Worm (Caenorhabditis elegans) whole organism, late embryonic: ENCODE data around the gene R07C3.3.

Source experiments
- ceh-6 ChIP-seq: fragments of 200-800 bp; sonication (Bioruptor generic); optimal IDR thresholded peaks from 2 replicates; lab custom pipeline; 2018; ENCODE audit warnings: mild to moderate bottlenecking, missing genetic modification characterization, missing compliant biosample characterization
- elt-2 ChIP-seq: sonication (generic microtip); optimal IDR thresholded peaks from 2 replicates; lab custom pipeline; 2016; ENCODE audit warnings: missing genetic modification reagents, missing genetic modification characterization, missing compliant biosample characterization
- fax-1 ChIP-seq: sonication (generic microtip); optimal IDR thresholded peaks from 2 replicates; lab custom pipeline; 2016; ENCODE audit warnings: missing genotype, missing genetic modification characterization, missing compliant biosample characterization
- fkh-10 ChIP-seq: fragments of 150-350 bp; optimal IDR thresholded peaks from 2 replicates; lab custom pipeline; 2014; ENCODE audit warnings: missing biosample characterization, missing genetic modification reagents, missing genetic modification characterization
- gmeb-2 ChIP-seq: sonication (generic microtip); optimal IDR thresholded peaks from 2 replicates; lab custom pipeline; 2016; ENCODE audit warnings: missing genetic modification characterization, inconsistent platforms, missing compliant biosample characterization
- nhr-11 ChIP-seq: fragments of 150-350 bp; optimal IDR thresholded peaks from 2 replicates; lab custom pipeline; 2014; ENCODE audit warnings: missing biosample characterization, missing genetic modification characterization
- pha-4 ChIP-seq: fragments of 150-350 bp; optimal IDR thresholded peaks from 2 replicates; lab custom pipeline; 2018; ENCODE audit warnings: missing biosample characterization, missing genetic modification reagents, missing genetic modification characterization
- zip-5 ChIP-seq: sonication (generic microtip); optimal IDR thresholded peaks from 2 replicates; lab custom pipeline; 2016; ENCODE audit warnings: missing genetic modification characterization, missing compliant biosample characterization

- TF ChIP-seq zip-5 (tag; lab: Kevin White, UChicago) (no peak), pha-4 (tag; lab: Kevin White, UChicago) (no peak), elt-2 (tag; lab: Kevin White, UChicago) (no peak), fax-1 (tag; lab: Kevin White, UChicago) (no peak), nhr-11 (tag; lab: Kevin White, UChicago) (no peak), ceh-6 (GFP tag; lab: Kevin White, UChicago) (no peak), gmeb-2 (no peak), fkh-10 (GFP tag; lab: Kevin White, UChicago) (no peak)
These were observed 21.6 kb downstream of the R07C3.3 start, which contains the start of the genes C32B5.18 and C32B5.7 for ce11 chrII:960218-960617.
